Fruit fly (Drosophila melanogaster): ENCODE data around the gene mtd.

The mtd gene

dm6 chr3R:5361681-5362319 lies 11.6 kb upstream of the mtd start (continued):
- no peak for TF ChIP-seq inv (GFP tag; IDR thresholded peaks at IDR 0.05; ENCODE audit: partially characterized antibody)
- peak; percentile 39 for TF ChIP-seq Fer2 (tag; optimal IDR thresholded peaks at IDR 0.05)
- TF ChIP-seq tup (GFP tag; optimal IDR thresholded peaks at IDR 0.05): peak; percentile 66
- TF ChIP-seq CG18619 (GFP tag; optimal IDR thresholded peaks at IDR 0.05): peak; percentile 79
- TF ChIP-seq CG14441 (GFP tag; IDR thresholded peaks at IDR 0.05): peak; percentile 86
- TF ChIP-seq Hr78 (GFP tag; optimal IDR thresholded peaks at IDR 0.05): peak in 1 of 2 experiments; percentile 84
- TF ChIP-seq tx (GFP tag; optimal IDR thresholded peaks at IDR 0.05): peak; percentile 81
- 0 out of 2 replicates have a peak, but pooled peaks have one; percentile 21 for TF ChIP-seq Dref (GFP tag; IDR thresholded peaks at IDR 0.05)
- peak; percentile 88 for TF ChIP-seq Sox102F (GFP tag; optimal IDR thresholded peaks at IDR 0.05)
- peak; percentile 52 for TF ChIP-seq slp2 (GFP tag; optimal IDR thresholded peaks at IDR 0.05)
- TF ChIP-seq CG1647 (GFP tag; optimal IDR thresholded peaks at IDR 0.05): peak; percentile 68
- peak; percentile 79 for TF ChIP-seq CG5245 (GFP tag; optimal IDR thresholded peaks at IDR 0.05)
- peak; percentile 70 for TF ChIP-seq Asciz (GFP tag; optimal IDR thresholded peaks at IDR 0.05)
- TF ChIP-seq fd3F (GFP tag; optimal IDR thresholded peaks at IDR 0.05): peak; percentile 71
- TF ChIP-seq CG15696 (tag; optimal IDR thresholded peaks at IDR 0.05): peak; percentile 35
- TF ChIP-seq CG4617 (GFP tag; optimal IDR thresholded peaks at IDR 0.05; ENCODE audit: borderline replicate concordance): peak; percentile 37
- peak; percentile 66 for TF ChIP-seq CG10267 (tag; optimal IDR thresholded peaks at IDR 0.05)
- peak; percentile 85 for TF ChIP-seq Xrp1 (GFP tag; IDR thresholded peaks at IDR 0.05)
- TF ChIP-seq Dad (GFP tag; optimal IDR thresholded peaks at IDR 0.05): peak; percentile 78
- TF ChIP-seq Atf3 (GFP tag; optimal IDR thresholded peaks at IDR 0.05): peak; percentile 51
- TF ChIP-seq CG12659 (GFP tag; optimal IDR thresholded peaks at IDR 0.05): peak; percentile 75
- peak; percentile 79 for TF ChIP-seq Dek (tag; optimal IDR thresholded peaks at IDR 0.05)
- peak; percentile 41 for TF ChIP-seq CG8281 (tag; optimal IDR thresholded peaks at IDR 0.05)
- TF ChIP-seq CG6854 (GFP tag; optimal IDR thresholded peaks at IDR 0.05): peak; percentile 59
- peak; percentile 59 for TF ChIP-seq CG12299 (tag; optimal IDR thresholded peaks at IDR 0.05)
- TF ChIP-seq Rx (GFP tag; IDR thresholded peaks at IDR 0.05): peak; percentile 68; the same call in 1 of the 2 replicates
- TF ChIP-seq B-H1 (GFP tag; IDR thresholded peaks at IDR 0.05): peak; percentile 83; the same call in 2 of the 3 replicates
- peak; percentile 97 for TF ChIP-seq Ets65A (GFP tag)
- TF ChIP-seq stc (GFP tag; IDR thresholded peaks at IDR 0.05): peak; percentile 88
- peak; percentile 93 for TF ChIP-seq CG9932 (GFP tag; IDR thresholded peaks at IDR 0.05)
- peak; percentile 47 for TF ChIP-seq disco-r (GFP tag; optimal IDR thresholded peaks at IDR 0.05)
- TF ChIP-seq nom (GFP tag; optimal IDR thresholded peaks at IDR 0.05): peak; percentile 54
- TF ChIP-seq Med (GFP tag): peak; percentile 98
- peak; percentile 28 for TF ChIP-seq wek (GFP tag; optimal IDR thresholded peaks at IDR 0.05)
- no peak for TF ChIP-seq tna (GFP tag; IDR thresholded peaks at IDR 0.05; ENCODE audit: partially characterized antibody)
- peak; percentile 61 for TF ChIP-seq CG31365 (tag; optimal IDR thresholded peaks at IDR 0.05)
- TF ChIP-seq CG11695 (GFP tag; IDR thresholded peaks at IDR 0.05): peak; percentile 78
- peak; percentile 80 for TF ChIP-seq bab2 (GFP tag; optimal IDR thresholded peaks at IDR 0.05)
- peak; percentile 38 for TF ChIP-seq CG8359 (GFP tag; optimal IDR thresholded peaks at IDR 0.05; ENCODE audit: borderline replicate concordance)
- peak; percentile 52 for TF ChIP-seq ewg (GFP tag; optimal IDR thresholded peaks at IDR 0.05)
- peak; percentile 79 for TF ChIP-seq PHDP (tag; optimal IDR thresholded peaks at IDR 0.05)
- TF ChIP-seq gsb (GFP tag; IDR thresholded peaks at IDR 0.05): peak; percentile 80
- TF ChIP-seq grn (GFP tag; optimal IDR thresholded peaks at IDR 0.05): no peak
- TF ChIP-seq CG2120 (GFP tag; optimal IDR thresholded peaks at IDR 0.05): peak; percentile 91
- TF ChIP-seq CG6272 (GFP tag; IDR thresholded peaks at IDR 0.05): peak; percentile 69
- peak; percentile 91 for TF ChIP-seq dysf (GFP tag; IDR thresholded peaks at IDR 0.05)
- TF ChIP-seq Dfd (GFP tag; optimal IDR thresholded peaks at IDR 0.05): no peak
- TF ChIP-seq z (GFP tag; IDR thresholded peaks at IDR 0.05): no peak
- no peak for TF ChIP-seq pzg (GFP tag; optimal IDR thresholded peaks at IDR 0.05)

Data from whole organism, embryonic.